Worm (Caenorhabditis elegans): Measurements from ENCODE around the gene Y43C5B.3.
A peak's percentile ranks its signal among the peaks of the same experiment; 100 is the strongest.

Y43C5B.3 gene

DNA sequence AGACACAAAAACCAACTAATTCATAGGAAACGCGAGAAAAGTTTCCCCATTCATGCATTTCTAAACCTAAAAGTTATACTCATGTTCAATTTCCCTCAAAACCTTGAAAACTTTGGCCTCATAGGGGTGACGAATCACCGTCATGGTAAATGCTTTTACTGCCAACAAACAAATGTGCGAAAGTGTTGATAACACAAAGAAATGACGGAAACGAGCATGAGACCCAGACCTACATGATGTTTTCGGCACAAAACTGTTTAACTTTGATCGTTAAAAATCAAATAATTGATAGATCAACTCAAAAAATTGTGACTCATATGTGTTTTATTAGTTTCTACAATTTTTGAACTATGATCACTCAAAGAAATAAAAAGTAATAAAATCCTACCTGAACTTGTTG, 18.5 kb upstream of the Y43C5B.3 start:
- no peak for TF ChIP-seq klf-2 (GFP tag; conservative IDR thresholded peaks at IDR 0.05)
- TF ChIP-seq ztf-23 (GFP tag; IDR thresholded peaks at IDR 0.05), result no peak
- no peak for TF ChIP-seq T22C8.4 (GFP tag; IDR thresholded peaks at IDR 0.05)
- TF ChIP-seq med-1 (GFP tag; optimal IDR thresholded peaks at IDR 0.05; ENCODE audit: insufficient read depth), result no peak
- TF ChIP-seq cog-1 (tag; optimal IDR thresholded peaks at IDR 0.05), result no peak
- TF ChIP-seq flt-1 (GFP tag; IDR thresholded peaks at IDR 0.05), result no peak
- TF ChIP-seq tab-1 (GFP tag; IDR thresholded peaks at IDR 0.05), result no peak
- no peak for TF ChIP-seq ztf-29 (GFP tag; IDR thresholded peaks at IDR 0.05)
- no peak for TF ChIP-seq ref-1 (GFP tag; conservative IDR thresholded peaks at IDR 0.05)

DNA sequence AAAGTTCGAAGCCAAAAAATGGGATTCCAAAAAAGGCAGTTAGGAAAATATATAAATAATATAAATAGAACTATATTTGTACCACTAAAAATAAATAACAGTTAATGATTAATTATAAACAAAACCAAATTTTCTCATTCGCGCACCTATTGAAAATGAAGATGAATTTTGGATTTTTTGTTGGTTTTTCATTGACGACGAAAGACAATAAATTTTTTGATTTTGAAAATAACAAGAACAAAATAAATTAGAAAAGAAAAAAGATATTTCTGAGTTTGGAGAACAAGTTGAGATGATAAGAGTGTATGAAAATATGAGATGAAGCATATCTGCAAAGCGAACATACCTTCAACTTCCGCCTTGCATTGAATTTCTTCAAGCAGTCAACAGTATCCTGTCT, 13.1 kb upstream of the Y43C5B.3 start:
- TF ChIP-seq ref-1 (GFP tag; conservative IDR thresholded peaks at IDR 0.05) (no peak), ztf-23 (GFP tag; IDR thresholded peaks at IDR 0.05) (no peak), med-1 (GFP tag; optimal IDR thresholded peaks at IDR 0.05; ENCODE audit: insufficient read depth) (no peak), ztf-29 (GFP tag; IDR thresholded peaks at IDR 0.05) (no peak), cog-1 (tag; optimal IDR thresholded peaks at IDR 0.05) (no peak), tab-1 (GFP tag; IDR thresholded peaks at IDR 0.05) (no peak), klf-2 (GFP tag; conservative IDR thresholded peaks at IDR 0.05) (no peak), flt-1 (GFP tag; IDR thresholded peaks at IDR 0.05) (no peak), T22C8.4 (GFP tag; IDR thresholded peaks at IDR 0.05) (no peak)

DNA sequence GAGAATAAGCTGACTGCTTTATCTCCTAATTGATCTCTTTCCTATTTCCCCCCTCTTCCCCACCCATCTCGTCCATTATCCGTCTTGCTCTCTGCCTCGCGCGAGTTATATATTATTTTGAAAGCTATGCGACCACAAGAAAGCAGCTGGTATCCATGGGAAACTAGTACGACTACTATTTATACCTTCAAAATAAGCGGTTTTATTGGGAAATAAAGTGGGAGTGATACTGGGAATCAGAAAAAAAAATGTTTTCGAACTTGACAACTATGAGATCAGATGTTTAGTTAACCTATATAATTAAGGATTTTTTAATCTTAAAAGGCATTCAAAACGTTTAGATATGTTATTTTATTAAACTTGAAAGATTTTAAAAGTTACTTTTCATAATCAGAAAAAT, 10.7 kb upstream of the Y43C5B.3 start:
- TF ChIP-seq cog-1 (tag; optimal IDR thresholded peaks at IDR 0.05) (no peak), ref-1 (GFP tag; conservative IDR thresholded peaks at IDR 0.05) (no peak), ztf-23 (GFP tag; IDR thresholded peaks at IDR 0.05) (no peak), tab-1 (GFP tag; IDR thresholded peaks at IDR 0.05) (no peak), T22C8.4 (GFP tag; IDR thresholded peaks at IDR 0.05) (no peak), flt-1 (GFP tag; IDR thresholded peaks at IDR 0.05) (no peak), klf-2 (GFP tag; conservative IDR thresholded peaks at IDR 0.05) (no peak), med-1 (GFP tag; optimal IDR thresholded peaks at IDR 0.05; ENCODE audit: insufficient read depth) (no peak), ztf-29 (GFP tag; IDR thresholded peaks at IDR 0.05) (no peak)

DNA sequence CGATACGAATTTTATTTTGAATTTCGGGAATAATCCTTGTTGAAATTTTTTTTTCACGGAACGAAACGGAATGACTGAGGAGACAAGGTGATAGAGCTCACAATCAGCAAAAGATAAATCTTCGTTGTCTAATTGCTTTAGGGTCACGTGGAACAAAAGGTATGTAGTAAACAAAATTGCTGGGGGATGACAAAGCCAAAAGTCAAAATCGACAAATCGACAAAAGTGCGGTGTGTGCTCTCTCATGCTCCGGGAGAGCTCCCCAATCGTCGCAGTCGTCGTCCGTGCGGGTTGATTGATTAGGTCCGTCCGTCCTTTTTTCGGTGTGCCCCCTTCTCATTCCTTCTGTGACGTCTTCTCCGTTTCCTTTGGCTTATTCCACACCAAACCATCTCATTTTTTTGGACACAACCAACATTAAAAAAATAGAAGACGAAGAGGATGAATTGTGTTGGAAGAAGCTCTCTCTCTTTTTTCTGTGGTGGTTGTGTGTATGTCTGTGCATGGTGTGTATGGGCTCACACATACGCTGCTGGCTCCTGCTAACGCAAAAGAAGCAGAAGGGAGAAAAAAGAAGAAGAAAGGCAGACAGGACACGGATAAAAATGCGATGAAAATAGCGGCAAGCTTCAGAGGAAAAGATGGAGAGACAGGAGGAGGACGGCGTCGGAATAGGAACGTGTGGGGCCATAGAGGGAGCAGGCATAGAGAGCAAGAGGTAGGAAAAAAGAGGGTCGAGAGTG, 8.6 kb upstream of the Y43C5B.3 start:
- no peak for TF ChIP-seq T22C8.4 (GFP tag; IDR thresholded peaks at IDR 0.05)

DNA sequence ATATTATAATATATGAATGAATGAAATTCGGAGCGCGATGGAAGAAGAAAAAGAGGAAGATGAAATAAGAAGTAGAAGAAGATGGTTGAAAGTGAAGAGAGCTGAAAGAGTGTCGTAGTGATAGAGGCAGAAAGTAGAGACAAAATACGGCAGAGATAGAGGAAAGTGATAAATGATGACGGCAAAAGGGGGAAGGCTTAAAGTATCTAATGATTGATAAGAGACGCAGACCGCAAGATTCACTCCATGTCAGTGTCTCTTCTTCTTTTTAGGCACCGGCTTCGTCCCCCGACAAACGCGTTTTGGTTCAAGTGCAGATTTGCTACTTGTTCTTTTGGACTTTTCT, 8.1 kb upstream of the Y43C5B.3 start:
- no peak for TF ChIP-seq tab-1 (GFP tag; IDR thresholded peaks at IDR 0.05)
- TF ChIP-seq cog-1 (tag; optimal IDR thresholded peaks at IDR 0.05), result no peak
- no peak for TF ChIP-seq ztf-29 (GFP tag; IDR thresholded peaks at IDR 0.05)
- no peak for TF ChIP-seq ztf-23 (GFP tag; IDR thresholded peaks at IDR 0.05)
- TF ChIP-seq klf-2 (GFP tag; conservative IDR thresholded peaks at IDR 0.05), result no peak
- no peak for TF ChIP-seq ref-1 (GFP tag; conservative IDR thresholded peaks at IDR 0.05)
- no peak for TF ChIP-seq T22C8.4 (GFP tag; IDR thresholded peaks at IDR 0.05)
- no peak for TF ChIP-seq flt-1 (GFP tag; IDR thresholded peaks at IDR 0.05)
- no peak for TF ChIP-seq med-1 (GFP tag; optimal IDR thresholded peaks at IDR 0.05; ENCODE audit: insufficient read depth)

DNA sequence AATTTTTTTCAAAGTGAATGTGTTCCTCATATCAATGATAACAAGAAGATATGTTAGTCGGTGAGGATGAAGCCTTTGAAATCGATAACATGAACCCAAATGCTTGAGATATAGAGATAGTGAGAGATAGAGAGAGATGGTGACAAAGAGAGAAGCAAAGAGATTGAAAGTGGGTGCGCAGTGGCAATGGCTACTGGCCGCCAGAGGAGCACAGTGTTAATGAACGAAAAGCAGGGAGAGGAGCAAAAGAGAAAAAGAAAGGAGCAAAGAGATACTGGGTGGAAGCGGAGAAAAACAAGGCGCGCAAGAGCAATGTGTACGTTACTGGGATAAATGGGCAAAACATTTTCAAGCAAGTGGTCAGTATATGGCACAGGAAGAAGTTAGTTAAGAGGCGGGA, 5.8 kb upstream of the Y43C5B.3 start:
- peak; percentile 5 for TF ChIP-seq cog-1 (tag; optimal IDR thresholded peaks at IDR 0.05)
- no peak for TF ChIP-seq ztf-29 (GFP tag; IDR thresholded peaks at IDR 0.05)

DNA sequence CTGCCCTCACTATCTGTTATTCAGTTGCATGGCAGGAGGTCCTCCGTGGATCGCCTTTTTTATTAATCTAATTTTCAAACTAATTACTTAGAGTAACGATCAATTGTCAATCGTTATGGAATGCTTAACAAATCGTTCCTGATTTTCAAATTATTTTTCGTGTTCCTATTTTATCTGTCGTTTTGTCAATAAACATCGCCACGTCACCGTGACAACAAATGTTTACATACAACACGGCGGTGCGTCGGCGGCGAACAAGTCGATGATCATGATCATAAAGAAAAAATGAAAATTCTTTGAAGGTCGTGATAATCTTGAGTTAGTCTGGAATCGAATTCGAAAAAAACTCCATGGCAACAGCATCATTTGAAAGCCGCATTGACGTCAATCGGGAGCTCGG, 4.9 kb upstream of the Y43C5B.3 start:
- TF ChIP-seq T22C8.4 (GFP tag; IDR thresholded peaks at IDR 0.05) (no peak), cog-1 (tag; optimal IDR thresholded peaks at IDR 0.05) (no peak), tab-1 (GFP tag; IDR thresholded peaks at IDR 0.05) (no peak), ztf-29 (GFP tag; IDR thresholded peaks at IDR 0.05) (no peak), flt-1 (GFP tag; IDR thresholded peaks at IDR 0.05) (no peak), med-1 (GFP tag; optimal IDR thresholded peaks at IDR 0.05; ENCODE audit: insufficient read depth) (no peak), ztf-23 (GFP tag; IDR thresholded peaks at IDR 0.05) (no peak), klf-2 (GFP tag; conservative IDR thresholded peaks at IDR 0.05) (no peak), ref-1 (GFP tag; conservative IDR thresholded peaks at IDR 0.05) (no peak)

DNA sequence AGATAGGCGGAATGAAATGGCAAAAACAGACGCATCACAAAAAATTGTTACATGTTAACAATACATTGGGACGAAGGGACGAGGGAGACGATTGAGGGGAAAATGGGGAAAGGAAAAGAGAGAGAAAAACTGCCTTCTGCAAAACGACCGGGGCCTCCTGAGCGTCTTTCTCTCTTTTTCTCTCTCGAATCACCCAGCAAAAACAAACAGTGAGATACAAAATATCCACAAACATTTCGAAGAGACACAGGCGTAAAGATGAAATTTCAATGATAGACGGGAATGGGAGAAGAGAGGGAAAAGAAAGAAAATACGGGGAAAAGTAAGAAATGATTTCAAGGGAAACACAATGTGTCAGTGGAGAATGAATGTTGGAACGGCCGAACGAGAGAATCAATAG, 4.4 kb upstream of the Y43C5B.3 start:
- no peak for TF ChIP-seq tab-1 (GFP tag; IDR thresholded peaks at IDR 0.05)
- no peak for TF ChIP-seq klf-2 (GFP tag; conservative IDR thresholded peaks at IDR 0.05)
- TF ChIP-seq ztf-29 (GFP tag; IDR thresholded peaks at IDR 0.05), result no peak
- no peak for TF ChIP-seq T22C8.4 (GFP tag; IDR thresholded peaks at IDR 0.05)
- TF ChIP-seq cog-1 (tag; optimal IDR thresholded peaks at IDR 0.05), result no peak
- TF ChIP-seq ztf-23 (GFP tag; IDR thresholded peaks at IDR 0.05), result no peak
- TF ChIP-seq ref-1 (GFP tag; conservative IDR thresholded peaks at IDR 0.05), result no peak
- no peak for TF ChIP-seq flt-1 (GFP tag; IDR thresholded peaks at IDR 0.05)

DNA sequence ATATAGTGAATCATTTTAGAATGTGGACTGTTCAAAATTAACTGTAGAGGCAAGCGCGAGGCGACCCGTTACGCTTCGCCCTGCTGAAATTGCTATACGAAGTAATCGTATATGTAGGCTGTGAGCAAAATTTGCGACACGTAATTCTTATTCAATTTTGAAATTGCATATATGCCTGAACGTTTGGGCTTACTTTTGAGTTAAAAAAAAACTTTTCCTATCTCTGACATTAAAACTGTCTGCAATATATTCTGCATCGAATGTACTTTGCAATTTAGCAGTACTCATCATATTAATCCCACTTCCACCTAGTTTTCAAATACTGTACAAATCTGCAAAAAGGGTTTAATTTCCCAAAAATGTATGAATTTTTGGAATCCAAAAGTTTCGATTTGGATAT, 3.4 kb upstream of the Y43C5B.3 start:
- TF ChIP-seq T22C8.4 (GFP tag; IDR thresholded peaks at IDR 0.05) (no peak), med-1 (GFP tag; optimal IDR thresholded peaks at IDR 0.05; ENCODE audit: insufficient read depth) (no peak), flt-1 (GFP tag; IDR thresholded peaks at IDR 0.05) (no peak), cog-1 (tag; optimal IDR thresholded peaks at IDR 0.05) (no peak), tab-1 (GFP tag; IDR thresholded peaks at IDR 0.05) (no peak), ztf-23 (GFP tag; IDR thresholded peaks at IDR 0.05) (no peak), klf-2 (GFP tag; conservative IDR thresholded peaks at IDR 0.05) (no peak), ref-1 (GFP tag; conservative IDR thresholded peaks at IDR 0.05) (no peak), ztf-29 (GFP tag; IDR thresholded peaks at IDR 0.05) (no peak)

DNA sequence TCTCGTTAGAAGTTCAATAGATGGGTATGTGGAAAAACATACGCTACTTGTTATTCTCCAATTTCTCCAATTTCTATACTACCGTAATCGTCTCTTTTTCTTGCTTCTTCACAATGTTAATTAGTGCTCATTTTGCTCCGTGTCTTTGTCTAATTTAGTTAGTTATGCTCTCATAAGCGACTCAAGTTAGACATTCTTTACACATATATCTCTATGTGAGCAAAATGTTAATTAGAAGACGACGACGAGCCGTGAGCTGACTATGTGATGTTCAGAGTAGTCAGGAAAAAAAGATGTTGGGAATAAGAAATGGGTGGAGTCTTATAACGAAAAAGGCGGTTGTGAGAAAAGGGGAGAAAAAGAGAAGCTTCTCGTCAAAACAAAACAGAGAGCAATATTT, 2.9 kb upstream of the Y43C5B.3 start:
- TF ChIP-seq med-1 (GFP tag; optimal IDR thresholded peaks at IDR 0.05; ENCODE audit: insufficient read depth), result no peak
- TF ChIP-seq ztf-23 (GFP tag; IDR thresholded peaks at IDR 0.05), result no peak
- TF ChIP-seq ztf-29 (GFP tag; IDR thresholded peaks at IDR 0.05), result no peak
- no peak for TF ChIP-seq ref-1 (GFP tag; conservative IDR thresholded peaks at IDR 0.05)
- no peak for TF ChIP-seq flt-1 (GFP tag; IDR thresholded peaks at IDR 0.05)

Data from whole organism, midembryonic.